Worm (Caenorhabditis elegans) whole organism, L2 larva: ENCODE measurements around the gene nhr-51.
"Not testable (repeated sequence)": the region's sequence is repeated elsewhere in the genome, so short reads cannot be mapped to it uniquely, and the experiment has no call there.

ENCODE experiments used
- F13H6.1 ChIP-seq: sonication (generic microtip); optimal IDR thresholded peaks from 2 replicates; lab custom pipeline; 2016; ENCODE audit warnings: missing genetic modification characterization, missing compliant biosample characterization
- R02D3.7 ChIP-seq: fragments of 150-350 bp; optimal IDR thresholded peaks from 2 replicates; lab custom pipeline; 2014; ENCODE audit warnings: missing biosample characterization, missing genetic modification characterization
- Y55F3AM.14 ChIP-seq: fragments of 200-800 bp; sonication (Bioruptor generic); optimal IDR thresholded peaks from 2 replicates; lab custom pipeline; 2018; ENCODE audit warnings: mild to moderate bottlenecking, missing genetic modification characterization, missing compliant biosample characterization
- ZK546.5 ChIP-seq: sonication (generic microtip); optimal IDR thresholded peaks from 2 replicates; lab custom pipeline; 2017; ENCODE audit warnings: missing biosample characterization, missing genetic modification characterization
- alr-1 ChIP-seq: fragments of 150-350 bp; optimal IDR thresholded peaks from 2 replicates; lab custom pipeline; 2014; ENCODE audit warnings: missing biosample characterization, missing genetic modification characterization
- aly-2 ChIP-seq: fragments of 150-350 bp; optimal IDR thresholded peaks from 2 replicates; lab custom pipeline; 2014; ENCODE audit warnings: missing biosample characterization, missing genetic modification characterization
- ama-1 ChIP-seq: fragments of 150-350 bp; optimal IDR thresholded peaks from 2 replicates; lab custom pipeline; 2018; ENCODE audit warnings: inconsistent platforms
- blmp-1 ChIP-seq: sonication (generic microtip); optimal IDR thresholded peaks from 2 replicates; lab custom pipeline; 2017; ENCODE audit warnings: missing genetic modification characterization, mild to moderate bottlenecking, missing compliant biosample characterization, antibody characterized with exemption, moderate library complexity; ENCODE audit not compliant: insufficient read depth
- ceh-16 ChIP-seq: fragments of 150-350 bp; optimal IDR thresholded peaks from 2 replicates; lab custom pipeline; 2014; ENCODE audit warnings: missing biosample characterization, missing genetic modification characterization
- dmd-4 ChIP-seq: sonication (generic microtip); optimal IDR thresholded peaks from 2 replicates; lab custom pipeline; 2017; ENCODE audit warnings: missing biosample characterization, missing genetic modification characterization
- egl-27 ChIP-seq: sonication (generic microtip); optimal IDR thresholded peaks from 3 replicates; lab custom pipeline; 2017; ENCODE audit warnings: missing biosample characterization, missing genetic modification reagents, missing genetic modification characterization
- elt-1 ChIP-seq: fragments of 150-350 bp; optimal IDR thresholded peaks from 2 replicates; lab custom pipeline; 2014; ENCODE audit warnings: missing biosample characterization, missing genetic modification characterization
- fos-1 ChIP-seq: fragments of 150-350 bp; optimal IDR thresholded peaks from 2 replicates; lab custom pipeline; 2014; ENCODE audit warnings: missing biosample characterization, missing genetic modification characterization
- lin-11 ChIP-seq: fragments of 150-350 bp; sonication (generic microtip); optimal IDR thresholded peaks from 2 replicates; lab custom pipeline; 2014; ENCODE audit warnings: missing biosample characterization, missing genetic modification characterization, inconsistent platforms, mixed read lengths
- lin-39 ChIP-seq: fragments of 150-350 bp; optimal IDR thresholded peaks from 2 replicates; lab custom pipeline; 2014; ENCODE audit warnings: missing biosample characterization, missing genetic modification reagents, missing genetic modification characterization
- lsy-2 ChIP-seq, 2 experiments: fragments of 150-350 bp in 1 of 2; sonication (generic microtip) in 1 of 2; optimal IDR thresholded peaks; 2 replicates each; lab custom pipeline; 2014 to 2017; ENCODE audit warnings: missing biosample characterization in 2 of 2, missing genetic modification characterization in 2 of 2
- mab-5 ChIP-seq: fragments of 150-350 bp; optimal IDR thresholded peaks from 2 replicates; lab custom pipeline; 2014; ENCODE audit warnings: missing biosample characterization, missing genetic modification characterization
- mdl-1 ChIP-seq, 2 experiments: fragments of 150-350 bp in 1 of 2; sonication (generic microtip) in 1 of 2; optimal IDR thresholded peaks; 2 replicates each; lab custom pipeline; 2017; ENCODE audit warnings: missing biosample characterization in 2 of 2, missing genetic modification characterization in 2 of 2
- nhr-10 ChIP-seq: sonication (generic microtip); optimal IDR thresholded peaks from 2 replicates; lab custom pipeline; 2017; ENCODE audit warnings: missing biosample characterization, missing genetic modification characterization
- nhr-11 ChIP-seq: fragments of 150-350 bp; optimal IDR thresholded peaks from 2 replicates; lab custom pipeline; 2014; ENCODE audit warnings: missing biosample characterization, missing genetic modification characterization
- nhr-129 ChIP-seq: fragments of 150-350 bp; optimal IDR thresholded peaks from 2 replicates; lab custom pipeline; 2014; ENCODE audit warnings: missing biosample characterization, missing genetic modification characterization
- nhr-23 ChIP-seq: fragments of 150-350 bp; optimal IDR thresholded peaks from 2 replicates; lab custom pipeline; 2014; ENCODE audit warnings: missing biosample characterization, missing genetic modification reagents, missing genetic modification characterization
- nhr-237 ChIP-seq: fragments of 150-350 bp; optimal IDR thresholded peaks from 2 replicates; lab custom pipeline; 2014; ENCODE audit warnings: missing biosample characterization, missing genetic modification characterization
- nhr-25 ChIP-seq: fragments of 150-350 bp; sonication (generic microtip); optimal IDR thresholded peaks from 3 replicates; lab custom pipeline; 2014; ENCODE audit warnings: missing biosample characterization, missing genetic modification characterization
- nhr-6 ChIP-seq: fragments of 150-350 bp; optimal IDR thresholded peaks from 2 replicates; lab custom pipeline; 2014; ENCODE audit warnings: missing biosample characterization, missing genetic modification characterization
- nhr-77 ChIP-seq: fragments of 150-350 bp; optimal IDR thresholded peaks from 2 replicates; lab custom pipeline; 2014; ENCODE audit warnings: missing biosample characterization, missing genetic modification characterization
- peb-1 ChIP-seq: fragments of 150-350 bp; optimal IDR thresholded peaks from 2 replicates; lab custom pipeline; 2014; ENCODE audit warnings: missing biosample characterization, missing genetic modification characterization
- sem-4 ChIP-seq: fragments of 150-350 bp; optimal IDR thresholded peaks from 2 replicates; lab custom pipeline; 2014; ENCODE audit warnings: missing biosample characterization, missing genetic modification reagents, missing genetic modification characterization
- sma-3 ChIP-seq: sonication (generic microtip); optimal IDR thresholded peaks from 2 replicates; lab custom pipeline; 2016; ENCODE audit warnings: missing genetic modification reagents, missing genetic modification characterization, missing compliant biosample characterization
- sma-9 ChIP-seq, 2 experiments: fragments of 150-350 bp in 1 of 2; sonication (generic microtip) in 1 of 2; optimal IDR thresholded peaks; 2 replicates each; lab custom pipeline; 2014 to 2016; ENCODE audit warnings: missing genetic modification characterization in 2 of 2, mild to moderate bottlenecking in 1 of 2, missing biosample characterization in 1 of 2, missing compliant biosample characterization in 1 of 2, missing genetic modification reagents in 1 of 2, moderate library complexity in 1 of 2
- snpc-4 ChIP-seq: fragments of 150-350 bp; optimal IDR thresholded peaks from 2 replicates; lab custom pipeline; 2014; ENCODE audit warnings: missing biosample characterization, missing genetic modification characterization
- unc-39 ChIP-seq: fragments of 150-350 bp; optimal IDR thresholded peaks from 2 replicates; lab custom pipeline; 2014; ENCODE audit warnings: missing biosample characterization, missing genetic modification characterization
- unc-55 ChIP-seq: fragments of 150-350 bp; sonication (generic microtip); optimal IDR thresholded peaks from 3 replicates; lab custom pipeline; 2014; ENCODE audit warnings: missing biosample characterization, missing genetic modification reagents, missing genetic modification characterization
- zag-1 ChIP-seq: fragments of 150-350 bp; optimal IDR thresholded peaks from 2 replicates; lab custom pipeline; 2014; ENCODE audit warnings: missing biosample characterization, missing genetic modification characterization
- ztf-1 ChIP-seq: fragments of 200-800 bp; sonication (Bioruptor generic); conservative IDR thresholded peaks from 2 replicates; pipeline ENCODE4 v1.3.6; 2022; ENCODE audit warnings: missing genetic modification characterization, missing compliant biosample characterization
- ztf-4 ChIP-seq: fragments of 150-350 bp; optimal IDR thresholded peaks from 2 replicates; lab custom pipeline; 2014; ENCODE audit warnings: missing biosample characterization, missing genetic modification characterization

Gene nhr-51

DNA sequence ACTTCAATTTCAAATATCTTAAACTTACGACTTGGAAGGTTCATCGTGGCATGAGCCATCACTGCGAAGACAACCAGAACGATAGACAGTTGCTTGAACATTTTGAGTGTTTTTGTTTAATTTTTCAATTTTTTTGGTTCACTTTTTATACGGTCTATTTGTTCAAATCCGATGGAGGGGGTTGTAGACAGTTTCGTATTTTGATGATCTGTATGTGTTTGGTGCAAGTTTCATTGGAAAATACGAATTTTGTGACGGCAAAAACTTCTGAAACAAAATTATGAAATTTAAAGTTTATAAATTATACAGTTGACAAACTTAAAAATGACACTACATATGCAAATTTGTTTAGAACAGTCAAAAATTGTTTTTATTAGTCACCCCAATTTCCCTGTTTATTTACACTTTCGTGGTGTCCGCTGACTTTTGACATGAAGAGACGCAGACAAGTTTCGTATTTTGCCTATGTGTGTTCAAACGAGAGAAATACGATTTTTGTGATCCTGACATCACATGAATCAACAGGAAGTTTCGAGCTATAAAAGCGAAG lies 26.2 kb upstream of the nhr-51 start, which contains the start of the genes C55A1.7 and C55A1.6:
Gene C55A1.7 (minus strand): TSS at position 101 of the 550 bp plus-strand sequence.
Gene C55A1.6 (plus strand): TSS at position 500 of the 550 bp plus-strand sequence.
- TF ChIP-seq unc-39 (tag; lab: Kevin White, UChicago); dmd-4 (tag; lab: Kevin White, UChicago); blmp-1: not testable (repeated sequence)

DNA sequence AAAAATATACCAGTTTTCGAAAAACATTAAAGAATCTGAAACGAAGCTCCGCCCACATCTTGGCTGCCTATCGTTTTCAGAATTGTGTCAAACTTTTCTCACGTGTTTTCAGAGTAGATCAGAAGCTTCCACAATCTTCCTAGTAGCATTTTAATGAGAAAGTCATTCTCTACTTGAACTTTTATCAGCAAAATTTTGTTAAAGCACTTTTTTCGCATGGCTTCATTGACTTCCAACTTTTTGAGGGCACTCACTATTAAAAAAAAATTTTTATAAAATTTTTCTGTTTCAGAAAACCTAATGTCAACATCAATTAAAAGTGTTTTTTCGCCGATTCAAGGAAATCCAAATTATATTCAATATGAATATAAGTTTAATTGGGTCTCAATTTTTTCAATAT lies 23.6 kb upstream of the nhr-51 start, which contains the start of gene sru-42:
Gene sru-42 (plus strand): TSS at position 301 of the 400 bp plus-strand sequence.
- TF ChIP-seq fos-1 (tag; lab: Kevin White, UChicago) (no peak), ztf-1 (GFP tag; lab: Robert Waterston, UW) (no peak), sma-9 (GFP tag; optimal IDR thresholded peaks at IDR 0.05; lab: Kevin White, UChicago) (no peak), sma-9 (tag; optimal IDR thresholded peaks at IDR 0.05; lab: Kevin White, UChicago) (no peak), R02D3.7 (no peak), lsy-2 (tag; optimal IDR thresholded peaks at IDR 0.05; lab: Kevin White, UChicago) (no peak), aly-2 (tag; lab: Kevin White, UChicago) (no peak), Y55F3AM.14 (GFP tag; lab: Kevin White, UChicago) (no peak), dmd-4 (tag; lab: Kevin White, UChicago) (no peak), nhr-237 (tag; lab: Kevin White, UChicago) (no peak), nhr-11 (tag; lab: Kevin White, UChicago) (no peak), unc-39 (tag; lab: Kevin White, UChicago) (no peak), sem-4 (tag; lab: Kevin White, UChicago) (no peak), ama-1 (lab: Kevin White, UChicago) (no peak), elt-1 (tag; lab: Kevin White, UChicago) (no peak), lin-39 (tag; lab: Kevin White, UChicago) (no peak), nhr-10 (tag; lab: Kevin White, UChicago) (no peak), alr-1 (tag; lab: Kevin White, UChicago) (no peak)

DNA sequence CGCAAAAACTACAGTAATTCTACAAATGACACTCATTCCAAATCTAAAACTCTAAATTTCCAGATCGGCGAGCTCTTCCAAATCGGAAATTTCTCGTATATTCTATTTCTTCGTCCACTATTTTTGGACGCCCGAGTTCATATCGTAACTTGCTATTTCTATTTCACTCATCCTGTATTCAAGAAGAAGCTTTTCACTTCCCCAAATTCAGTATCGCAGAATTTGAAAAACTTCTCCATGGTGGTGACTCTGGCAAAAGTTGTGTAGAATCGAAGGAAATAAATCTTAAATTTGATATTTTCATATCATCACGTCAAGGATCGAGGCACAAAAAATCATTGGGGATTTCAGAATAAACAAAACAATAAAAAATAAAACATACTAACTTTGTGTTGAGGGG lies 21.7 kb upstream of the nhr-51 start:
- TF ChIP-seq nhr-25 (tag; lab: Kevin White, UChicago) (peak; percentile 58), lin-11 (tag; lab: Kevin White, UChicago) (no peak), lsy-2 (tag; optimal IDR thresholded peaks at IDR 0.05; lab: Kevin White, UChicago) (no peak), F13H6.1 (tag; lab: Kevin White, UChicago) (no peak), nhr-129 (tag; lab: Kevin White, UChicago) (peak; percentile 8), nhr-77 (tag; lab: Kevin White, UChicago) (no peak)

DNA sequence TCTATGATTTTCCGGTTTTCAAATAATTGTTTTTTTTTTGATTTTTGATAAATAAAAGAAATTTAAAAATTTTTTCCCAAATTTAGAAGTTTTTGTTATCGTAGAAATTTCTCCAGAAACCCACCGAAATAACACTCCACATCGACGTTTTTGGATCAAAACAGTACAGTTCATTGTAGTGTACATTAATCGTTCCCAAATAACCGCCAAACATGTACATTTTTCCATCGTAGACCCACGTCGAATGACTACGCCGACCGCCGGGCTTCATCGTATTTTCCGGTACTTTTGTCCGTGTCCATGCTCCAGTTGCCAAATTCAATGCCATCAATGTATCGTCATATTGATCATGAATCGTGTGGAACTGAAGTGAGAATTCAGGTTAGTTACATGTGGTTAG lies 19.7 kb upstream of the nhr-51 start, which contains the start of gene F53E4.2:
Gene F53E4.2 (plus strand): TSS at position 301 of the 400 bp plus-strand sequence.
- TF ChIP-seq mab-5 (no peak), sma-9 (GFP tag; optimal IDR thresholded peaks at IDR 0.05; lab: Kevin White, UChicago) (no peak), sma-9 (tag; optimal IDR thresholded peaks at IDR 0.05; lab: Kevin White, UChicago) (no peak), aly-2 (tag; lab: Kevin White, UChicago) (no peak), alr-1 (tag; lab: Kevin White, UChicago) (no peak), zag-1 (tag; lab: Kevin White, UChicago) (no peak)

DNA sequence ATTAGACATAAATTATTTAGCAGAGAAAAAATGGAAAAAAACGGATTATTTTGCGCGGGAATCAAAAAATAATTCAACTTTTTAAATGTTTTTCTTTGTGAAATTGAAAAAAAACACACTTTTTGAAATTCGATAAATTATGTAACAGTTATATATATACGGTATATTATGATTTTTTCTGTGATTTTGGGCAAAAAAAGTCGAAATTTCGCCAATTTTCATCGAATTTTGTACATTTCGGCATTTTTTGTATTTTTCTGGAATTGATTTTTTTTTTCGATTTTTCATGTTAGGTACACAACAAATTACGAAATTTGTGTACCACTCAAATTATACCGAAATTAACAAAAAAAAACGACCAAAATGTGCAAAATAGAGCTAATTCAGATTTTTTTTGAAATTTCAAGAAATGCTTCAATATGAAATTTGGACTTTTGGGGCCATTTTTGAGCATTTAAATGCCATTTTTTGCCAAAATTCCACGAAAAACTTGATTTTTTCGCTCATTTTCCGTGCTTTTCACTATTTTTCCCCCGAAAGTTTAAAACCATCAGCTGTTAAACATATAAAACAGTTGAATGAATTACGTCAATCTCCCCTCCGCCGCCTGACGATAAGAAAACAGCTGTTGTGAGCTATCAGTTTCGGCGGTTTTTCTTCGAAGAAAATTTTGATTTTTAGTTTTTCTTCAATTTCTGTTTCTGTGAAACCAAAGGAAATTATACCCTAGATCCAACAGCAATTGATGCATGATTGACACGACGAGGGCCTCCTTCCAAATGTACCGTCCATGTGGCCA lies 15.3 kb upstream of the nhr-51 start:
- no peak for TF ChIP-seq egl-27 (tag; lab: Kevin White, UChicago)
- TF ChIP-seq nhr-237 (tag; lab: Kevin White, UChicago) = no peak
- TF ChIP-seq F13H6.1 (tag; lab: Kevin White, UChicago) = peak; percentile 11

DNA sequence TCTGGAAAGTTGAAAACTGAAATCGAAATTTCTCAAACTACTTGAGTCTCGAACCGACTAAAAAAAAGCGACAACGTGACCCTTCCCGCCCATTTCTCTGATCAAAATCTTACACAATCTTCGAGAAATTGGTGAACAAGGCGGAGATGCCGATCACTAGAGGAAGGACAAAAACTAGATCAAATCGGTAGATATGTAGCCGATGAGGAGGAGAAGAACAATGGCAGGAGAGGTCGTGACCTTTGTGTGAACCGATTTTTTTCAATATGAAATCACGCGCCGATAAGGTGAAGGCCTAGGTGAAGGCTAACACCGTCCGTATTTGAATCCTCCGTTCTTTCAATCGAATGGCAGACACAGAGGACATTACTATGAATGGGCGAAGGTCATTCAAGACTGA lies 12.8 kb upstream of the nhr-51 start:
- TF ChIP-seq elt-1 (tag; lab: Kevin White, UChicago) = peak; percentile 98
- peak; percentile 8 for TF ChIP-seq peb-1
- no peak for TF ChIP-seq snpc-4 (tag; lab: Kevin White, UChicago)
- no peak for TF ChIP-seq ZK546.5
- peak; percentile 19 for TF ChIP-seq egl-27 (tag; lab: Kevin White, UChicago)
- TF ChIP-seq sma-9 (GFP tag; optimal IDR thresholded peaks at IDR 0.05; lab: Kevin White, UChicago) = peak; percentile 73
- TF ChIP-seq sma-9 (tag; optimal IDR thresholded peaks at IDR 0.05; lab: Kevin White, UChicago) = no peak
- TF ChIP-seq ceh-16 (tag; lab: Kevin White, UChicago) = peak; percentile 75
- TF ChIP-seq mdl-1 (tag; optimal IDR thresholded peaks at IDR 0.05; lab: Kevin White, UChicago) = no peak
- TF ChIP-seq lsy-2 (tag; optimal IDR thresholded peaks at IDR 0.05; lab: Kevin White, UChicago) = no peak
- peak; percentile 77 for TF ChIP-seq blmp-1
- no peak for TF ChIP-seq nhr-77 (tag; lab: Kevin White, UChicago)
- TF ChIP-seq nhr-23 = peak; percentile 92
- no peak for TF ChIP-seq zag-1 (tag; lab: Kevin White, UChicago)
- peak; percentile 32 for TF ChIP-seq sma-3 (GFP tag; lab: Kevin White, UChicago)
- TF ChIP-seq nhr-25 (tag; lab: Kevin White, UChicago) = peak; percentile 96
- TF ChIP-seq alr-1 (tag; lab: Kevin White, UChicago) = no peak
- TF ChIP-seq dmd-4 (tag; lab: Kevin White, UChicago) = no peak
- no peak for TF ChIP-seq ztf-4 (tag; lab: Kevin White, UChicago)
- TF ChIP-seq nhr-6 (tag; lab: Kevin White, UChicago) = peak; percentile 17
- TF ChIP-seq F13H6.1 (tag; lab: Kevin White, UChicago) = no peak
- no peak for TF ChIP-seq fos-1 (tag; lab: Kevin White, UChicago)
- no peak for TF ChIP-seq Y55F3AM.14 (GFP tag; lab: Kevin White, UChicago)
- TF ChIP-seq sem-4 (tag; lab: Kevin White, UChicago) = peak; percentile 43
- TF ChIP-seq unc-55 (GFP tag; lab: Kevin White, UChicago) = no peak
